Worm (Caenorhabditis elegans): ENCODE measurements around the gene Y16B4A.2.
A peak's percentile ranks its signal among the peaks of the same experiment; 100 is the strongest.

Y16B4A.2 gene

DNA sequence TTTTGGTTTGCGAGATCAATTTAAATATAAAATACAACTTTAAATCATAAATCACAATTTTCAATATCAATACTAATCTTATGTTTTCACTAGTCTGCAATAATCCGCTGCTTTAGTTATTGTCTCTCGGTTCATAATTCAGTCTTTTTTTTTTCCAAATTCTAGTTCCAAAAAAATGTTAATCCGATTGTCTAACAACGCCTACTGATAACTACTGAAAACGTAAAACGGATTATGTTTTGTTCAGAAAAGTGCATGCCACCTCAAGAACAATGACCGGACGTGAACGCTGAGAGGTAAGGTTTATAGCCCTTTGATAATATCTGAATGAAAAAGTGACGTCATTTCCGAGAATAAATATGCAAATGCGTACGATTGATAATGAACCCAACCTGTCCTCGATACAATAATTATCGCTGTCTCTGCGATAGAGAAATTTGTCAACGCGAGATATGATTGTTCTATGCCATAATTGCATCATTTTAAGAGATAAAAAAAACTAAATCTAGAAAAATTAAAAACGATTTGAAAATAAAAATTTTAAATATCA lies 21.6 kb upstream of the Y16B4A.2 start, which contains the start of gene sprr-2:
TSS of gene sprr-2 (plus strand) at position 248 of the 550 bp plus-strand sequence.
- TF ChIP-seq nhr-11 (tag; optimal IDR thresholded peaks at IDR 0.05), result no peak
- TF ChIP-seq zfp-3 (GFP tag; conservative IDR thresholded peaks at IDR 0.05), result no peak
- TF ChIP-seq aha-1 (tag), result peak; percentile 38
- TF ChIP-seq lim-7 (GFP tag; IDR thresholded peaks at IDR 0.05), result 0 out of 2 replicates have a peak, but pooled peaks have one; percentile 36
- TF ChIP-seq ctbp-1 (GFP tag; IDR thresholded peaks at IDR 0.05), result no peak
- no peak for TF ChIP-seq tag-97 (GFP tag; IDR thresholded peaks at IDR 0.05)
- no peak for TF ChIP-seq dmd-8 (GFP tag; IDR thresholded peaks at IDR 0.05)
- no peak for TF ChIP-seq dve-1 (tag; optimal IDR thresholded peaks at IDR 0.05; ENCODE audit: insufficient read depth)
- TF ChIP-seq nhr-77 (tag; optimal IDR thresholded peaks at IDR 0.05), result no peak
- no peak for TF ChIP-seq F49E8.2 (tag; optimal IDR thresholded peaks at IDR 0.05; ENCODE audit: borderline replicate concordance)
- no peak for TF ChIP-seq ztf-7 (tag; optimal IDR thresholded peaks at IDR 0.05)
- TF ChIP-seq nhr-102 (tag; optimal IDR thresholded peaks at IDR 0.05), result no peak
- no peak for TF ChIP-seq sdz-12 (GFP tag; optimal IDR thresholded peaks at IDR 0.05)
- peak; percentile 42 for TF ChIP-seq nhr-48 (tag; optimal IDR thresholded peaks at IDR 0.05)
- TF ChIP-seq lir-3 (tag; optimal IDR thresholded peaks at IDR 0.05), result no peak
- TF ChIP-seq ztf-11 (tag; optimal IDR thresholded peaks at IDR 0.05), result no peak
- TF ChIP-seq unc-62 (GFP tag; optimal IDR thresholded peaks at IDR 0.05 in 1 of 2), result no peak
- no peak for TF ChIP-seq unc-62 (tag; optimal IDR thresholded peaks at IDR 0.05)
- TF ChIP-seq Y5F2A.4 (GFP tag; optimal IDR thresholded peaks at IDR 0.05), result no peak
- 0 out of 2 replicates have a peak, but pooled peaks have one; percentile 9 for TF ChIP-seq lin-29 (GFP tag; IDR thresholded peaks at IDR 0.05)
- TF ChIP-seq hlh-30 (tag; optimal IDR thresholded peaks at IDR 0.05; ENCODE audit: insufficient read depth), result no peak
- TF ChIP-seq F10B5.3 (tag; optimal IDR thresholded peaks at IDR 0.05), result no peak
- no peak for TF ChIP-seq fkh-10 (GFP tag; optimal IDR thresholded peaks at IDR 0.05)
- TF ChIP-seq T20F7.1 (GFP tag; optimal IDR thresholded peaks at IDR 0.05), result no peak
- TF ChIP-seq dmd-9 (GFP tag; IDR thresholded peaks at IDR 0.05), result no peak
- TF ChIP-seq hif-1 (tag; optimal IDR thresholded peaks at IDR 0.05), result no peak
- no peak for TF ChIP-seq nhr-111 (GFP tag; optimal IDR thresholded peaks at IDR 0.05)
- TF ChIP-seq egl-27 (tag; optimal IDR thresholded peaks at IDR 0.05), result no peak
- TF ChIP-seq pqm-1 (tag; optimal IDR thresholded peaks at IDR 0.05), result no peak
- no peak for TF ChIP-seq unc-130 (GFP tag; optimal IDR thresholded peaks at IDR 0.05)
- TF ChIP-seq mdl-1 (tag; optimal IDR thresholded peaks at IDR 0.05), result no peak
- TF ChIP-seq lin-15B (tag; optimal IDR thresholded peaks at IDR 0.05), result no peak
- no peak for TF ChIP-seq F44E2.7 (GFP tag; IDR thresholded peaks at IDR 0.05)
- TF ChIP-seq lin-38 (GFP tag; IDR thresholded peaks at IDR 0.05), result no peak
- TF ChIP-seq lin-39 (tag; optimal IDR thresholded peaks at IDR 0.05), result no peak
- TF ChIP-seq lin-1 (GFP tag; IDR thresholded peaks at IDR 0.05), result no peak
- TF ChIP-seq zfp-2 (tag; optimal IDR thresholded peaks at IDR 0.05), result no peak
- TF ChIP-seq tra-1 (GFP tag; IDR thresholded peaks at IDR 0.05), result 0 out of 2 replicates have a peak, but pooled peaks have one; percentile 30
- no peak for TF ChIP-seq zip-2 (tag; optimal IDR thresholded peaks at IDR 0.05)
- no peak for TF ChIP-seq lsy-2 (tag; optimal IDR thresholded peaks at IDR 0.05)
- TF ChIP-seq pha-4 (GFP tag; IDR thresholded peaks at IDR 0.05), result no peak
- TF ChIP-seq pha-4 (tag; optimal IDR thresholded peaks at IDR 0.05), result no peak
- TF ChIP-seq ceh-20 (GFP tag; IDR thresholded peaks at IDR 0.05), result no peak
- TF ChIP-seq aly-2 (tag; optimal IDR thresholded peaks at IDR 0.05), result no peak
- no peak for TF ChIP-seq daf-19 (GFP tag; conservative IDR thresholded peaks at IDR 0.05)
- no peak for TF ChIP-seq mep-1 (tag; optimal IDR thresholded peaks at IDR 0.05)
- no peak for TF ChIP-seq php-3 (GFP tag; IDR thresholded peaks at IDR 0.05)
- no peak for TF ChIP-seq mes-2 (tag; optimal IDR thresholded peaks at IDR 0.05; ENCODE audit: poor library complexity, severe bottlenecking)
- TF ChIP-seq daf-16 (GFP tag; optimal IDR thresholded peaks at IDR 0.05), result no peak
- TF ChIP-seq daf-16 (tag; optimal IDR thresholded peaks at IDR 0.05), result no peak
- 0 out of 2 replicates have a peak, but pooled peaks have one; percentile 12 for TF ChIP-seq saeg-2 (GFP tag; IDR thresholded peaks at IDR 0.05)
- no peak for TF ChIP-seq rbr-2 (tag; optimal IDR thresholded peaks at IDR 0.05)
